Fruit fly (Drosophila melanogaster) ovary, adult (tissue): ENCODE measurements around the gene CG42660.
"Not testable (repeated sequence)": the region's sequence is repeated elsewhere in the genome, so short reads cannot be mapped to it uniquely, and the experiment has no call there.

Experiments used
- CG17801 ChIP-seq: fragments of 200-800 bp; optimal IDR thresholded peaks from 2 replicates; lab custom pipeline; 2019; ENCODE audit warnings: missing biosample characterization, mild to moderate bottlenecking, missing genetic modification characterization, moderate library complexity; ENCODE audit not compliant: partially characterized antibody

Gene CG42660

dm6 chr3L:7471259-7471658 lies 6.0 kb downstream of the CG42660 start, which contains the start of gene CG8541:
CG8541 (plus strand) TSS chr3L:7471559.
- TF ChIP-seq CG17801: no peak

- TF ChIP-seq CG17801: no peak
Measured at dm6 chr3L:7475270-7475669, 10.0 kb downstream of the CG42660 start, which contains the start of gene CG43292. CG43292 (plus strand) TSS chr3L:7475570.

- no peak for TF ChIP-seq CG17801
Measured at dm6 chr3L:7485667-7486066, 20.4 kb downstream of the CG42660 start, which contains the start of gene mthl6. mthl6 (plus strand) TSS chr3L:7485967.

DNA sequence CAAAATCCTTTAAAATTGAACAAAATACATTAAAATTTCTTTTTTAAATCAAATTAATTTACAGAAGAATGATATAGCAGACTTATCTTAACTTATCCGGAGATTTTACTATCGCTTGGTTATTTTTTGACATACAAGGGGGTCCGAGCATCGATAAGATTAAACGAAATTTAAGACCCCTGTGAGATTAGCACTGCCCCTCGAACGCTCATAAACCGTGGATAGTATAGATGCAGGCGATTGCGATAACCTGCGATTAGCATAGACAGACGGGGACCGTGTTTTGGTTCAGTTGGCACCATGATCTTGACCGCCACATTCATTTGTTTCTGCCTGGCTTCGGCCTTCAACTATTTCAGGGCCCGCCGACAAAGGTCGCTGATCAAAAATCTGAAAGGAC lies 26.3 kb downstream of the CG42660 start, which contains the start of gene Cyp316a1:
TSS of gene Cyp316a1 (plus strand) at position 301 of the 400 bp plus-strand sequence.
- no peak for TF ChIP-seq CG17801

DNA sequence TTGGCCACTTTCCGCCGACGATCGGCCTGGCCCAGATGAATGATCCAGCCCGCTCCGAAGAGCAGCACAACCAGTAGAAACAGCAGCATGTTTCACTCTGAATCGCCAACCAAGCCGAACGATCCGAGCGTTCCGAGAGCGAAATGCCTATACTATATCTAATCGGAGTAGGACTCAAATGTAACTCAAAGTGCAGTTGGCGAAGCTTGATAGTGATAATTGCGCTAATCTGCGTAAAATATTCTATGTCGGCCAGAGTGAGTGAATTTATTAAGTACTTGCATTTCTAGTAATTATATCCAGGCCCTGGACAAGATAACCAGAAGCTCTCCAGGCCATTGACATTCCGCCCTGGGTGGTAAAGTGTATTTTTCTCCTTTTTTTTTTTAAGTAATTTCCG lies 30.8 kb downstream of the CG42660 start, which contains the start of gene Cyp4d8:
TSS of gene Cyp4d8 (minus strand) at position 101 of the 400 bp plus-strand sequence.
- no peak for TF ChIP-seq CG17801

- not testable (repeated sequence) for TF ChIP-seq CG17801
Measured at dm6 chr3L:7498731-7499130, 33.4 kb downstream of the CG42660 start, which contains the start of gene CG8539. CG8539 (minus strand) TSS chr3L:7498831.

DNA sequence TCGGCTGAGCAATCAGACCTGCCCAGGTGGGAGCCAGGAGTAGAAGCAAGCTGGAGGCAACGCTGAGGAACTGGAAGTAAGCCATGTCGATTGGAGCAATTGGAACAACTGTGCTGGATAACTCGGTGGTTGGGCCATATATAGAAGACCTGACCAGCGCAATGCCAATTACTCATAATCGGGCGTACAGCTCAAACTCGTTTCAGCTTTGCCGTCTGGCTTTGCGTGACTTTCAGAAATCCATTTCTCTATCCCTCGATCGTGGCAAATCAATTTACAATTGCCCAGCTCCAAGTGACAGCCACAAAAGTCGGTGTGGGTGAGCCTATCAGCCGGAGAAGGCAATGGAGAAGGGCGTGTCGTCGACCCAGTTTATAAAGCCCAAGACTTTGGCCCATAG lies 40.8 kb downstream of the CG42660 start, which contains the start of gene CG7548:
TSS of gene CG7548 (minus strand) at position 101 of the 400 bp plus-strand sequence.
- TF ChIP-seq CG17801: no peak

DNA sequence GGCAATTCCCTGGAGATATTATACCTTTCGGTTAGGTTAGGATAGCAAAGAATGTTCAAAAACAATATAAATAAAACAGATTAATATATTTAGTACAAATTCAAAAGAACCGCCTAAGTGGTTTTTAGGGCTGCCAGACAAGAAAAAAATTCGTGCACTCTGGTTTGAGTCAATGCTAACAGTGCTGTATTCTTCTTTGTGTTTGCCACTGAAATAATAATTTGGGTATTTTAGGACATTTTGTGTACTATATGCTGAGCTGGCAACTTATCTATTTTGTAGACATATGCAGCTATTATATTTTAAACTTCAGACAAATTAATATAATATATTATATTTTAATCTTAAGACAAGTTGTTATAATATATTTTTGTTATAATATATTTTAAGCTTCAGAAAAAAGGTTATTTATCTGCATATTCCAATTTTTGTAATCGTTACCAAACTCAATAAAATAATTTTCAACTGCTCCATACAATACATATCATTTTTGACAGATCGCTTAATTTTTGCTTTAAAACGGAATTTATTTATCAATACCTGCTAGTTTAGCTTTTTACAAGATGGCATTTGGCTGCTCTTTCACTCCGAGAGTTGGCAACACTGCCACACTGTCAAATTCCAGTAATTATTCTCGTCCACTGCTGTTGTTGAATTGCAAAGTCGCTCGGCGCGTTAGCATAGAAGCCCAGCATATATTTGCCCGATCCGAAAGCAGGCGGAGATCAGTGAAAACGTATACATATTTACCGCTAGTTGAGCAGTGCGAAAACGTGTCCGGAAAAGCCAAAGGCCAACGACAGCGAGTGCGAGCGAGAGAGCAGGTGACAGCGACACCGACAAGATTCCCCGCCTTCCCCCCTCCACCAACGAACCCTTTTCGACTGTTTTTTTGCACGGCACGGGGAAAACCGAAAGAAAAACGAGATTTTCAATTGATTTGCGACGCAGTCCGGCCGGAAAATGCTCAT lies 45.4 kb downstream of the CG42660 start, which contains the start of gene CG7546:
TSS of gene CG7546 (plus strand) at position 573 of the 971 bp plus-strand sequence.
- no peak for TF ChIP-seq CG17801
